In genomic region chr3R:14470630-14471029, dm6 we compare ENCODE assay signal across 4 fruit fly cellular contexts.
TF ChIP-seq lines count a peak whose summit lies in the region.

No protein-coding gene starts in this region.

- no peak for TF ChIP-seq CTCF in whole organism, embryonic (GFP tag; optimal IDR thresholded peaks at IDR 0.05; lab: Kevin White, UChicago)

TF ChIP-seq in whole organism, embryonic, 481 proteins besides CTCF, POLR2A, EP300 and RAD21 (continues in another document):
- peak; percentile 59 for TF ChIP-seq CG12391 (tag; optimal IDR thresholded peaks at IDR 0.05; lab: Kevin White, UChicago)
- TF ChIP-seq NK7.1 (GFP tag; optimal IDR thresholded peaks at IDR 0.05; lab: Kevin White, UChicago) = no peak
- no peak for TF ChIP-seq Spps (tag; optimal IDR thresholded peaks at IDR 0.05; lab: Kevin White, UChicago)
- TF ChIP-seq CG3847 (GFP tag; IDR thresholded peaks at IDR 0.05; lab: Robert Waterston, UW) = no peak
- no peak for TF ChIP-seq peb (GFP tag; IDR thresholded peaks at IDR 0.05; lab: Robert Waterston, UW)
- no peak for TF ChIP-seq HLHmδ (GFP tag; optimal IDR thresholded peaks at IDR 0.05; lab: Kevin White, UChicago)
- TF ChIP-seq CG11695 (GFP tag; IDR thresholded peaks at IDR 0.05; lab: Robert Waterston, UW) = no peak
- peak; percentile 18; the same call in 1 of the 2 replicates for TF ChIP-seq Ada2b (GFP tag; IDR thresholded peaks at IDR 0.05; lab: Robert Waterston, UW)
- TF ChIP-seq Dip2 (GFP tag; IDR thresholded peaks at IDR 0.05; lab: Robert Waterston, UW) = no peak
- peak; percentile 40 for TF ChIP-seq CG10209 (GFP tag; optimal IDR thresholded peaks at IDR 0.05; lab: Kevin White, UChicago)
- TF ChIP-seq CG12155 (GFP tag; optimal IDR thresholded peaks at IDR 0.05; lab: Kevin White, UChicago) = no peak
- TF ChIP-seq en (GFP tag; optimal IDR thresholded peaks at IDR 0.05; lab: Kevin White, UChicago) = no peak
- TF ChIP-seq fd96Cb (tag; optimal IDR thresholded peaks at IDR 0.05; lab: Kevin White, UChicago) = peak; percentile 43
- no peak for TF ChIP-seq CG2199 (GFP tag; IDR thresholded peaks at IDR 0.05; lab: Robert Waterston, UW)
- TF ChIP-seq Side (GFP tag; optimal IDR thresholded peaks at IDR 0.05; lab: Kevin White, UChicago) = no peak
- TF ChIP-seq Doc2 (GFP tag; IDR thresholded peaks at IDR 0.05; lab: Robert Waterston, UW) = no peak
- TF ChIP-seq MTF-1 (GFP tag; optimal IDR thresholded peaks at IDR 0.05; lab: Kevin White, UChicago; ENCODE audit: borderline replicate concordance) = no peak
- no peak for TF ChIP-seq Dad (GFP tag; optimal IDR thresholded peaks at IDR 0.05; lab: Kevin White, UChicago)
- TF ChIP-seq Bdp1 (GFP tag; optimal IDR thresholded peaks at IDR 0.05; lab: Kevin White, UChicago) = no peak
- TF ChIP-seq CG6175 (GFP tag; IDR thresholded peaks at IDR 0.05; lab: Robert Waterston, UW) = no peak
- no peak for TF ChIP-seq kay (GFP tag; optimal IDR thresholded peaks at IDR 0.05; lab: Kevin White, UChicago)
- TF ChIP-seq lola (GFP tag; optimal IDR thresholded peaks at IDR 0.05; lab: Kevin White, UChicago) = peak in 1 of 3 experiments; percentile 66
- no peak for TF ChIP-seq wek (GFP tag; optimal IDR thresholded peaks at IDR 0.05; lab: Kevin White, UChicago)
- TF ChIP-seq YL-1 (GFP tag; optimal IDR thresholded peaks at IDR 0.05; lab: Kevin White, UChicago) = no peak

TF ChIP-seq in whole organism, prepupa, 60 proteins besides CTCF, POLR2A, EP300 and RAD21 (continues in another document):
- TF ChIP-seq salr (GFP tag; optimal IDR thresholded peaks at IDR 0.05; lab: Kevin White, UChicago) (peak in 1 of 2 experiments; percentile 78), CG16779 (tag; optimal IDR thresholded peaks at IDR 0.05; lab: Kevin White, UChicago) (no peak), Ets21C (GFP tag; optimal IDR thresholded peaks at IDR 0.05; lab: Kevin White, UChicago) (no peak), achi (GFP tag; optimal IDR thresholded peaks at IDR 0.05; lab: Kevin White, UChicago) (peak; percentile 76), Ets96B (tag; optimal IDR thresholded peaks at IDR 0.05; lab: Kevin White, UChicago) (peak; percentile 44), Gug (GFP tag; IDR thresholded peaks at IDR 0.05; lab: Robert Waterston, UW) (peak; percentile 78), CG15336 (GFP tag; IDR thresholded peaks at IDR 0.05; lab: Robert Waterston, UW) (peak; percentile 91), CG1621 (tag; optimal IDR thresholded peaks at IDR 0.05; lab: Kevin White, UChicago) (peak; percentile 6), esn (GFP tag; optimal IDR thresholded peaks at IDR 0.05; lab: Kevin White, UChicago) (peak; percentile 48), CG4318 (GFP tag; optimal IDR thresholded peaks at IDR 0.05; lab: Kevin White, UChicago) (peak; percentile 83), CG11294 (GFP tag; IDR thresholded peaks at IDR 0.05; lab: Robert Waterston, UW) (peak; percentile 68), CG10669 (GFP tag; optimal IDR thresholded peaks at IDR 0.05; lab: Kevin White, UChicago) (no peak), ss (GFP tag; optimal IDR thresholded peaks at IDR 0.05; lab: Kevin White, UChicago) (no peak), Sox14 (GFP tag; optimal IDR thresholded peaks at IDR 0.05; lab: Kevin White, UChicago) (peak; percentile 77), CG7368 (GFP tag; optimal IDR thresholded peaks at IDR 0.05; lab: Kevin White, UChicago) (peak; percentile 21), CG10631 (GFP tag; optimal IDR thresholded peaks at IDR 0.05; lab: Kevin White, UChicago) (peak; percentile 76), CG3919 (GFP tag; optimal IDR thresholded peaks at IDR 0.05; lab: Kevin White, UChicago) (peak; percentile 46), fd59A (GFP tag; optimal IDR thresholded peaks at IDR 0.05; lab: Kevin White, UChicago) (no peak), Lpt (GFP tag; optimal IDR thresholded peaks at IDR 0.05; lab: Kevin White, UChicago) (peak; percentile 67), CG6276 (GFP tag; optimal IDR thresholded peaks at IDR 0.05; lab: Kevin White, UChicago) (peak; percentile 66), Sox15 (GFP tag; optimal IDR thresholded peaks at IDR 0.05; lab: Kevin White, UChicago) (peak; percentile 4), topi (GFP tag; optimal IDR thresholded peaks at IDR 0.05; lab: Kevin White, UChicago) (peak; percentile 31), Met (GFP tag; optimal IDR thresholded peaks at IDR 0.05; lab: Kevin White, UChicago) (peak; percentile 41), eg (GFP tag; IDR thresholded peaks at IDR 0.05; lab: Robert Waterston, UW) (peak; percentile 83)

TF ChIP-seq in whole organism, pupa, 21 proteins besides CTCF, POLR2A, EP300 and RAD21:
- TF ChIP-seq Snoo (tag; optimal IDR thresholded peaks at IDR 0.05; lab: Kevin White, UChicago) (no peak), CG14655 (GFP tag; optimal IDR thresholded peaks at IDR 0.05; lab: Kevin White, UChicago) (peak; percentile 92), fd96Ca (GFP tag; IDR thresholded peaks at IDR 0.05; lab: Robert Waterston, UW) (peak; percentile 45; the same call in 1 of the 3 replicates), CG8301 (tag; optimal IDR thresholded peaks at IDR 0.05; lab: Kevin White, UChicago) (peak; percentile 93), CG9948 (tag; optimal IDR thresholded peaks at IDR 0.05; lab: Kevin White, UChicago) (peak; percentile 48), D1 (tag; optimal IDR thresholded peaks at IDR 0.05; lab: Kevin White, UChicago) (no peak), rn (GFP tag; IDR thresholded peaks at IDR 0.05; lab: Robert Waterston, UW) (no peak; the same call in 1 of the 2 replicates), Pif1B (GFP tag; optimal IDR thresholded peaks at IDR 0.05; lab: Kevin White, UChicago) (peak; percentile 35), CG17806 (tag; optimal IDR thresholded peaks at IDR 0.05; lab: Kevin White, UChicago) (peak; percentile 30), CG10348 (GFP tag; IDR thresholded peaks at IDR 0.05; lab: Robert Waterston, UW) (no peak), CG12605 (GFP tag; IDR thresholded peaks at IDR 0.05; lab: Robert Waterston, UW) (peak; percentile 34; the same call in 1 of the 2 replicates), CG13204 (GFP tag; optimal IDR thresholded peaks at IDR 0.05; lab: Kevin White, UChicago) (no peak), Pif1A (GFP tag; optimal IDR thresholded peaks at IDR 0.05; lab: Kevin White, UChicago) (peak; percentile 74), CG15710 (tag; optimal IDR thresholded peaks at IDR 0.05; lab: Kevin White, UChicago) (peak; percentile 36), CG34367 (tag; optimal IDR thresholded peaks at IDR 0.05; lab: Kevin White, UChicago) (peak; percentile 22), CG32121 (GFP tag; IDR thresholded peaks at IDR 0.05; lab: Robert Waterston, UW) (peak; percentile 77), CG8159 (tag; optimal IDR thresholded peaks at IDR 0.05; lab: Kevin White, UChicago) (peak; percentile 17), EcR (GFP tag; optimal IDR thresholded peaks at IDR 0.05; lab: Kevin White, UChicago) (no peak), gl (tag; optimal IDR thresholded peaks at IDR 0.05; lab: Kevin White, UChicago) (no peak), CG4496 (GFP tag; IDR thresholded peaks at IDR 0.05; lab: Robert Waterston, UW) (peak; percentile 81), Ets98B (GFP tag; IDR thresholded peaks at IDR 0.05; lab: Robert Waterston, UW) (peak; percentile 80)

TF ChIP-seq in whole organism, wandering third instar larva, 38 proteins besides CTCF, POLR2A, EP300 and RAD21:
- TF ChIP-seq rgr (GFP tag; optimal IDR thresholded peaks at IDR 0.05; lab: Kevin White, UChicago) (peak; percentile 50), Hr83 (GFP tag; optimal IDR thresholded peaks at IDR 0.05; lab: Kevin White, UChicago; ENCODE audit: poor library complexity, severe bottlenecking) (no peak), fru (GFP tag; optimal IDR thresholded peaks at IDR 0.05; lab: Kevin White, UChicago) (peak; percentile 44), OdsH (GFP tag; optimal IDR thresholded peaks at IDR 0.05; lab: Kevin White, UChicago) (peak; percentile 12), h (GFP tag; optimal IDR thresholded peaks at IDR 0.05; lab: Kevin White, UChicago) (peak; percentile 44), ey (GFP tag; optimal IDR thresholded peaks at IDR 0.05; lab: Kevin White, UChicago) (peak; percentile 34), sage (GFP tag; optimal IDR thresholded peaks at IDR 0.05; lab: Kevin White, UChicago) (peak; percentile 14), sv (GFP tag; optimal IDR thresholded peaks at IDR 0.05; lab: Kevin White, UChicago) (peak; percentile 16), Abd-B (GFP tag; optimal IDR thresholded peaks at IDR 0.05; lab: Kevin White, UChicago) (no peak), foxo (GFP tag; optimal IDR thresholded peaks at IDR 0.05; lab: Kevin White, UChicago) (peak in 1 of 2 experiments; percentile 36)
TF ChIP-seq in whole organism, wandering third instar larva: peak in this region for 8.

Comparison
In these comparisons a context has a peak if more than half of its experiments do, and no peak if none do; other contexts are left out.
1. Of the 7 proteins assayed by ChIP-seq in both whole organism, embryonic and whole organism, prepupa: peak only in whole organism, embryonic: Blimp-1 and Sox102F; only in whole organism, prepupa: Gug, Hr39 and Lpt; in both: none; in neither: 2.